Worm (Caenorhabditis elegans): ENCODE results near the gene F59F4.3.

DNA sequence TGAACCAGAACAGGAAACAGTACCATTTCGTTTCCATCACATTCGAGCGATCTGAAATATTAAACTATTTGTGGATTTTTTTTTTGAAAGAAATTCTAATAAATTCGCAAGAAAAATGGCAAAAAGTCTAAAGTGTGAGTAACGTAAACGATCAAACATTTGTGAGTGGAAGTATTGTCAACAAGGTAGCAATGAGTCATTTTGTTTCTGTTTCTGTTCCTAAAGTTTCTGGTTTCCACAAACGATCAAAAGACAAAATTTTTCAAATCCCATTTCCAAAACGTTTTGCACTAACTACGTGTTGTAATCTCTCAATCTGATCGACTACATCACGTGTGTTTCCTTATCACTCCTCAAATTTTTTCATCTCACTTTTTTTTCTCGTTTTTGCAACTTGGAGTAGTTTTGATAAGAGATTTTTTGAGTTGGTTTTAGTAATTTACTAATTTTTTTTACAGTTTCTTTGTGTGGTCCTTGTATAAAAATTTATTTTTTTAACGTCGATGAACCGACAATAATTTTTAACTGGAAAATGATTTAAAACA, at the start of gene F59F4.3:
- no peak for TF ChIP-seq fos-1 (tag; optimal IDR thresholded peaks at IDR 0.05)
- no peak for TF ChIP-seq unc-55 (GFP tag; optimal IDR thresholded peaks at IDR 0.05)
- TF ChIP-seq egl-27 (tag; optimal IDR thresholded peaks at IDR 0.05), result no peak
- no peak for TF ChIP-seq aly-2 (tag; optimal IDR thresholded peaks at IDR 0.05)
- no peak for TF ChIP-seq lin-13 (GFP tag; optimal IDR thresholded peaks at IDR 0.05)
- no peak for TF ChIP-seq elt-3 (tag; optimal IDR thresholded peaks at IDR 0.05)

Measured in whole organism, L2 larva.